Fruit fly (Drosophila melanogaster): ENCODE results near the gene CG7546.

- TF ChIP-seq CG7045 (GFP tag; optimal IDR thresholded peaks at IDR 0.05) (no peak), Crg-1 (GFP tag; optimal IDR thresholded peaks at IDR 0.05) (no peak), kay (GFP tag; ENCODE audit: borderline replicate concordance) (no peak), ovo (GFP tag; optimal IDR thresholded peaks at IDR 0.05) (no peak), CG14711 (tag; optimal IDR thresholded peaks at IDR 0.05) (no peak), cic (GFP tag; optimal IDR thresholded peaks at IDR 0.05) (no peak), CG1620 (GFP tag; optimal IDR thresholded peaks at IDR 0.05) (no peak), CG11617 (GFP tag; optimal IDR thresholded peaks at IDR 0.05) (no peak)
Observed at dm6 chr3L:7470202-7470601, 40.6 kb upstream of the CG7546 start, which contains the start of gene CG8543.

Data from whole organism, adult.